Fruit fly (Drosophila melanogaster): ENCODE results near the gene CG3061.

DNA sequence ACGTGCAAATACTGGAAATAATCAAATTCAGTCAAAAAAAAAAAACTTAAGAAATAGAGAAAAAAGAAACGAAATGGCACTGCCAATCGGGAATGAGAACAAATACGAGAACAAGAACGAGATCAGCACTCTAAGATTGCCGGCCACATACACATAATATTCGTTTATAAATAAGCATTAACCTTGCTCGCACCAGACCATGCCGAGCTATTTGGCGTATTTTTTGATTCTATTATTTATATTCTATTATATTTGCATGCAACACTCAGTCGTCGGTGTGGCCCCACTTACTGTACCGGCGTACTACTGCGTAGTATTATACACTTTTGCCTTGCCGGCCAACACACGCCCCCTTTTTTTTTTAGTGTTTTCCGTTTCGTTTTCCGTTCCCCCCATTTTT is 38.5 kb downstream of the CG3061 start:
- TF ChIP-seq CG16779 (tag; optimal IDR thresholded peaks at IDR 0.05), result no peak
- TF ChIP-seq fkh (GFP tag; optimal IDR thresholded peaks at IDR 0.05), result no peak
- TF ChIP-seq CG15336 (GFP tag; IDR thresholded peaks at IDR 0.05), result no peak
- TF ChIP-seq CG3919 (GFP tag; optimal IDR thresholded peaks at IDR 0.05), result no peak
- TF ChIP-seq Hr38 (GFP tag; optimal IDR thresholded peaks at IDR 0.05), result no peak
- no peak for TF ChIP-seq topi (GFP tag; optimal IDR thresholded peaks at IDR 0.05)
- no peak for TF ChIP-seq CG11762 (GFP tag; optimal IDR thresholded peaks at IDR 0.05; ENCODE audit: insufficient read depth)
